Fruit fly (Drosophila melanogaster) whole organism, embryonic: Measurements from ENCODE around the gene Spps.

Experiments
- ATbp ChIP-seq: fragments of 200-800 bp; sonication (Bioruptor generic); optimal IDR thresholded peaks from 2 replicates; lab custom pipeline; 2017; ENCODE audit warnings: missing biosample characterization, mild to moderate bottlenecking, missing genetic modification characterization, missing genetic modification reagents
- Blimp-1 ChIP-seq: fragments of 200-800 bp; sonication (Bioruptor generic); optimal IDR thresholded peaks from 3 replicates; lab custom pipeline; 2018; ENCODE audit warnings: missing biosample characterization, missing genetic modification characterization, mild to moderate bottlenecking, moderate library complexity, missing genetic modification reagents
- CG10321 ChIP-seq: fragments of 200-800 bp; sonication (Bioruptor generic); IDR thresholded peaks from 2 replicates; pipeline ENCODE4 v1.3.6; 2022; ENCODE audit warnings: missing biosample characterization, missing genetic modification characterization
- CG12391 ChIP-seq: fragments of 200-800 bp; sonication (Bioruptor generic); optimal IDR thresholded peaks from 3 replicates; lab custom pipeline; 2018; ENCODE audit warnings: missing biosample characterization, mild to moderate bottlenecking, missing genetic modification characterization, moderate library complexity
- CG13123 ChIP-seq: fragments of 200-800 bp; sonication (Bioruptor generic); optimal IDR thresholded peaks from 2 replicates; lab custom pipeline; 2016; ENCODE audit warnings: missing biosample characterization, missing genetic modification characterization
- CG14014 ChIP-seq: fragments of 200-800 bp; sonication (Bioruptor generic); IDR thresholded peaks from 2 replicates; pipeline ENCODE4 v1.3.6; 2022; ENCODE audit warnings: missing biosample characterization, missing genetic modification characterization
- CG1647 ChIP-seq: fragments of 200-800 bp; sonication (Bioruptor generic); optimal IDR thresholded peaks from 3 replicates; lab custom pipeline; 2016; ENCODE audit warnings: missing biosample characterization, missing genetic modification characterization
- CG16779 ChIP-seq: fragments of 200-800 bp; sonication (Bioruptor generic); IDR thresholded peaks from 2 replicates; pipeline ENCODE4 v1.3.6; 2022; ENCODE audit warnings: missing biosample characterization, missing genetic modification characterization
- CG17568 ChIP-seq: fragments of 200-800 bp; sonication (Bioruptor generic); optimal IDR thresholded peaks from 2 replicates; lab custom pipeline; 2018; ENCODE audit warnings: missing biosample characterization, mild to moderate bottlenecking, missing genetic modification characterization, moderate library complexity
- CG34376 ChIP-seq: fragments of 200-800 bp; sonication (Bioruptor generic); optimal IDR thresholded peaks from 2 replicates; lab custom pipeline; 2018; ENCODE audit warnings: missing biosample characterization, mild to moderate bottlenecking, missing genetic modification characterization
- CG3847 ChIP-seq: fragments of 200-800 bp; sonication (Bioruptor generic); IDR thresholded peaks from 2 replicates; pipeline ENCODE4 v1.3.6; 2022; ENCODE audit warnings: missing biosample characterization, missing genetic modification characterization
- CG4282 ChIP-seq: fragments of 200-800 bp; sonication (Bioruptor generic); optimal IDR thresholded peaks from 2 replicates; lab custom pipeline; 2016; ENCODE audit warnings: missing biosample characterization, missing genetic modification characterization
- CG5180 ChIP-seq: fragments of 200-800 bp; sonication (Bioruptor generic); optimal IDR thresholded peaks from 3 replicates; lab custom pipeline; 2017; ENCODE audit warnings: missing biosample characterization, missing genetic modification characterization, mild to moderate bottlenecking, moderate library complexity, missing genetic modification reagents
- CG5953 ChIP-seq: fragments of 200-800 bp; sonication (Bioruptor generic); IDR thresholded peaks from 2 replicates; pipeline ENCODE4 v1.3.6; 2022; ENCODE audit warnings: missing biosample characterization, missing genetic modification characterization
- CG9876 ChIP-seq: fragments of 200-800 bp; sonication (Bioruptor generic); optimal IDR thresholded peaks from 2 replicates; lab custom pipeline; 2016; ENCODE audit warnings: missing biosample characterization, missing genetic modification characterization
- E2f1 ChIP-seq: fragments of 200-800 bp; sonication (Bioruptor generic); IDR thresholded peaks from 2 replicates; pipeline ENCODE4 v1.3.6; 2022; ENCODE audit warnings: missing biosample characterization, missing genetic modification characterization
- E2f2 ChIP-seq: fragments of 200-800 bp; sonication (Bioruptor generic); IDR thresholded peaks from 2 replicates; pipeline ENCODE4 v1.3.6; 2022; ENCODE audit warnings: missing biosample characterization, missing genetic modification characterization
- Eip74EF ChIP-seq, 2 experiments: fragments of 200-800 bp in 1 of 2; fragments of >200 bp in 1 of 2; sonication (Bioruptor generic) in 1 of 2; optimal IDR thresholded peaks; 2 replicates each; lab custom pipeline; 2017 to 2019; ENCODE audit warnings: missing biosample characterization in 2 of 2, missing genetic modification characterization in 2 of 2, mild to moderate bottlenecking in 1 of 2, moderate library complexity in 1 of 2
- Gsc ChIP-seq: fragments of 200-800 bp; sonication (Bioruptor generic); IDR thresholded peaks from 2 replicates; pipeline ENCODE4 v1.3.6; 2022; ENCODE audit warnings: missing biosample characterization, missing genetic modification characterization
- Hr3 ChIP-seq: fragments of 200-800 bp; sonication (Bioruptor generic); optimal IDR thresholded peaks from 3 replicates; lab custom pipeline; 2016; ENCODE audit warnings: missing biosample characterization, missing genetic modification characterization
- Hr51 ChIP-seq, 2 experiments: fragments of 200-800 bp; sonication (Bioruptor generic); optimal IDR thresholded peaks; 2 replicates in 1 of 2; 3 replicates in 1 of 2; lab custom pipeline; 2016 to 2018; ENCODE audit warnings: missing biosample characterization in 2 of 2, missing genetic modification characterization in 2 of 2, mild to moderate bottlenecking in 1 of 2, moderate library complexity in 1 of 2
- NC2β ChIP-seq: fragments of 200-800 bp; sonication (Bioruptor generic); optimal IDR thresholded peaks from 2 replicates; lab custom pipeline; 2016; ENCODE audit warnings: missing biosample characterization, missing genetic modification characterization
- Poxn ChIP-seq: fragments of 200-800 bp; sonication (Bioruptor generic); IDR thresholded peaks from 2 replicates; pipeline ENCODE4 v1.3.6; 2022; ENCODE audit warnings: missing biosample characterization, missing genetic modification characterization
- Rfx ChIP-seq: fragments of 200-800 bp; sonication (Bioruptor generic); IDR thresholded peaks from 2 replicates; pipeline ENCODE4 v1.3.6; 2022; ENCODE audit warnings: missing biosample characterization, missing genetic modification characterization
- Sox102F ChIP-seq: fragments of 200-800 bp; sonication (Bioruptor generic); optimal IDR thresholded peaks from 2 replicates; lab custom pipeline; 2018; ENCODE audit warnings: missing biosample characterization, mild to moderate bottlenecking, missing genetic modification characterization, moderate library complexity
- Sry-δ ChIP-seq: fragments of 200-800 bp; sonication (Bioruptor generic); optimal IDR thresholded peaks from 2 replicates; lab custom pipeline; 2016; ENCODE audit warnings: missing biosample characterization, missing genetic modification characterization
- Xrp1 ChIP-seq: fragments of 200-800 bp; sonication (Bioruptor generic); IDR thresholded peaks from 2 replicates; pipeline ENCODE4 v1.3.6; 2022; ENCODE audit warnings: missing biosample characterization, missing genetic modification characterization
- cas ChIP-seq: fragments of 200-800 bp; sonication (Bioruptor generic); IDR thresholded peaks from 2 replicates; pipeline ENCODE4 v1.3.6; 2022; ENCODE audit warnings: missing biosample characterization, missing genetic modification characterization
- chinmo ChIP-seq: fragments of 200-800 bp; sonication (Bioruptor generic); IDR thresholded peaks from 4 replicates; pipeline ENCODE4 v1.3.6; 2022; ENCODE audit warnings: missing biosample characterization, missing genetic modification characterization; ENCODE audit not compliant: partially characterized antibody
- ewg ChIP-seq: fragments of 200-800 bp; sonication (Bioruptor generic); optimal IDR thresholded peaks from 3 replicates; lab custom pipeline; 2017; ENCODE audit warnings: mild to moderate bottlenecking, missing biosample characterization, missing genetic modification reagents, missing genetic modification characterization
- gce ChIP-seq: fragments of 200-800 bp; sonication (Bioruptor generic); IDR thresholded peaks from 3 replicates; pipeline ENCODE4 v1.3.6; 2022; ENCODE audit warnings: missing biosample characterization, missing genetic modification characterization
- grn ChIP-seq: fragments of 200-800 bp; sonication (Bioruptor generic); optimal IDR thresholded peaks from 3 replicates; lab custom pipeline; 2017; ENCODE audit warnings: missing biosample characterization, missing genetic modification characterization
- jigr1 ChIP-seq: fragments of 200-800 bp; sonication (Bioruptor generic); IDR thresholded peaks from 3 replicates; pipeline ENCODE4 v1.3.6; 2022; ENCODE audit warnings: missing biosample characterization, missing genetic modification characterization
- kah ChIP-seq: fragments of 200-800 bp; sonication (Bioruptor generic); optimal IDR thresholded peaks from 2 replicates; lab custom pipeline; 2018; ENCODE audit warnings: missing biosample characterization, mild to moderate bottlenecking, missing genetic modification characterization
- kni ChIP-seq: fragments of 200-800 bp; sonication (Bioruptor generic); optimal IDR thresholded peaks from 3 replicates; lab custom pipeline; 2017; ENCODE audit warnings: mild to moderate bottlenecking, missing biosample characterization, missing genetic modification reagents, missing genetic modification characterization
- lola ChIP-seq, 3 experiments: fragments of >200 bp in 2 of 3; fragments of 200-800 bp in 1 of 3; sonication (Bioruptor generic) in 1 of 3; optimal IDR thresholded peaks; 2 replicates each; lab custom pipeline; 2017 to 2019; ENCODE audit warnings: missing biosample characterization in 3 of 3, missing genetic modification characterization in 3 of 3, mild to moderate bottlenecking in 1 of 3, moderate library complexity in 1 of 3
- mam ChIP-seq: fragments of 200-800 bp; sonication (Bioruptor generic); optimal IDR thresholded peaks from 3 replicates; lab custom pipeline; 2016; ENCODE audit warnings: missing biosample characterization, missing genetic modification characterization
- oc ChIP-seq: fragments of 200-800 bp; sonication (Bioruptor generic); optimal IDR thresholded peaks from 2 replicates; lab custom pipeline; 2018; ENCODE audit warnings: missing biosample characterization, mild to moderate bottlenecking, missing genetic modification characterization, moderate library complexity
- otp ChIP-seq: fragments of 200-800 bp; sonication (Bioruptor generic); IDR thresholded peaks from 3 replicates; pipeline ENCODE4, ENCODE4 v1.3.6; 2022; ENCODE audit warnings: missing biosample characterization, missing genetic modification characterization
- prd ChIP-seq, 3 experiments: fragments of >200 bp in 2 of 3; fragments of 200-800 bp in 1 of 3; sonication (Bioruptor generic) in 1 of 3; optimal IDR thresholded peaks in 2 of 3; IDR thresholded peaks in 1 of 3; 2 replicates in 2 of 3; 3 replicates in 1 of 3; pipeline versions ENCODE4 v1.3.6 to Lab custom; 2017 to 2022; ENCODE audit warnings: missing biosample characterization in 1 of 3, missing genetic modification characterization in 1 of 3
- sc ChIP-seq, 3 experiments: fragments of >200 bp in 2 of 3; fragments of 200-800 bp in 1 of 3; sonication (Bioruptor generic) in 1 of 3; optimal IDR thresholded peaks; 2 replicates in 2 of 3; 3 replicates in 1 of 3; lab custom pipeline; 2017; ENCODE audit warnings: mild to moderate bottlenecking in 1 of 3, missing biosample characterization in 1 of 3, missing genetic modification characterization in 1 of 3, missing genetic modification reagents in 1 of 3
- slou ChIP-seq: fragments of 200-800 bp; sonication (Bioruptor generic); optimal IDR thresholded peaks from 3 replicates; lab custom pipeline; 2016; ENCODE audit warnings: missing biosample characterization, missing genetic modification characterization
- sqz ChIP-seq: fragments of 200-800 bp; sonication (Bioruptor generic); optimal IDR thresholded peaks from 3 replicates; lab custom pipeline; 2018; ENCODE audit warnings: missing biosample characterization, mild to moderate bottlenecking, missing genetic modification characterization
- sr ChIP-seq: fragments of 200-800 bp; sonication (Bioruptor generic); IDR thresholded peaks from 3 replicates; pipeline ENCODE4 v1.3.6; 2022; ENCODE audit warnings: missing biosample characterization, missing genetic modification characterization
- sug ChIP-seq: fragments of 200-800 bp; optimal IDR thresholded peaks from 2 replicates; lab custom pipeline; 2019; ENCODE audit warnings: missing biosample characterization, mild to moderate bottlenecking, missing genetic modification characterization, moderate library complexity
- trh ChIP-seq: fragments of 200-800 bp; sonication (Bioruptor generic); optimal IDR thresholded peaks from 2 replicates; lab custom pipeline; 2016; ENCODE audit warnings: missing biosample characterization, missing genetic modification characterization
- vvl ChIP-seq: fragments of 200-800 bp; sonication (Bioruptor generic); IDR thresholded peaks from 2 replicates; pipeline ENCODE4 v1.3.6; 2022; ENCODE audit warnings: missing biosample characterization, missing genetic modification characterization
- zfh1 ChIP-seq: fragments of 200-800 bp; sonication (Bioruptor generic); IDR thresholded peaks from 3 replicates; pipeline ENCODE4 v1.3.6; 2022; ENCODE audit warnings: missing biosample characterization, missing genetic modification characterization

The Spps gene

DNA sequence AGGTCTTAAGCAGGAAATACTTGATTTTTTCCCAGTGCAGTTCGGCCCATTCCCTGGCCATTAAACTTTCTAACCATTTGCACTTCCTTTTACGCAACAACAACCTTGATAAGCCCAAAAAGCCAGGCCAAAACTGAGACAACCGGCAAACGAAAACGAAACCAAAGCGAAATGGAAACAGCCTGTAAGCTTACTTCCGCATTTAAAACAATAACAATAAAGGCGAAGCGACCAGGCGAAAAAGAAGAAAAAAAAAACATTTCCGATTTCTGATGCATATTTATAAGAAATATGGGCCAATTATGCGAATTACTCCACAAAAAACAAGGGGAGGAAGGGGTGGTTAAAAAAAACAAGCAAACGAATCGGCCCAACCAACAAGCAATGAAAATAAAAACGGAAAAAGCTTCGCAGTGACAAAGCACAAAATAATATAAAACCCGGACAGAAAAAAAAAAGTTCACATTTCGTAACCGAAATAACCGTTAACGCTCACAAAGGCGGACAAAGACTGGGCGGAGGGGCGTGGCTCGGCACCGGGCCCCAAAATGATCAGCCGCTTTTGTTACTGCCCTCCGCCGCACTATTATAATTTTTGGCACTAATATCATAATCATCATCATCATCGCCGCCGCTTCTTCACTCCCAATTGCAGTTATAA is 21.4 kb downstream of the Spps start:
- TF ChIP-seq Blimp-1 (GFP tag; lab: Kevin White, UChicago) = peak; percentile 56
- TF ChIP-seq vvl (GFP tag; lab: Robert Waterston, UW) = peak; percentile 44; the same call in 1 of the 2 replicates
- no peak for TF ChIP-seq lola (GFP tag; optimal IDR thresholded peaks at IDR 0.05; lab: Kevin White, UChicago)
- no peak for TF ChIP-seq kah (GFP tag; lab: Kevin White, UChicago)
- no peak for TF ChIP-seq CG16779 (GFP tag; lab: Robert Waterston, UW)
- no peak for TF ChIP-seq gce
- no peak for TF ChIP-seq CG9876 (GFP tag; lab: Kevin White, UChicago)
- peak; percentile 82; the same call in 2 of the 4 replicates for TF ChIP-seq chinmo (GFP tag; lab: Robert Waterston, UW)
- peak in 1 of 2 experiments; percentile 83 for TF ChIP-seq Eip74EF (GFP tag; optimal IDR thresholded peaks at IDR 0.05; lab: Kevin White, UChicago)
- TF ChIP-seq mam (GFP tag; lab: Kevin White, UChicago) = no peak
- no peak for TF ChIP-seq CG5953 (GFP tag; lab: Robert Waterston, UW)
- TF ChIP-seq sr (GFP tag; lab: Robert Waterston, UW) = no peak
- peak; percentile 67 for TF ChIP-seq sqz (GFP tag; lab: Kevin White, UChicago)

DNA sequence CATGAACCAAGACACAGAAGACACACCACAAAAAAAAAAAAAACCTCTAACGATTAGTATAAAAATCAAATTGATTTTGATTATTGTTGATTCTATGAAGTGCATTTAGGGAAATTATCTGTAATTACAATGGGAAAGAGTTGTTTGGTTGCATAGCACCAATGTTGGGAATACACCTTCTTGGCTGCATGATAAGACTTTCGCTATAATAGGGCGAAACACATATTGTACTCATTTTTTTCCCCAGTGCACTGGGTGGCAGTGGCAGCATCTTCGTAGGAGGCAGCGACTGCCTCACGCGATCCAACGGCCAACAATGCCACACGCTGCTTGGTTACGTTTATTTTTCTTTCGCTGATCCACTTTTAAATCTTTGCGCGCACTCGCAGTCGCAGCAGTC is 22.7 kb downstream of the Spps start:
- 0 out of 3 replicates have a peak, but pooled peaks have one; percentile 7 for TF ChIP-seq zfh1
- no peak for TF ChIP-seq otp
- no peak for TF ChIP-seq sug (tag; lab: Kevin White, UChicago)
- no peak for TF ChIP-seq Rfx
- TF ChIP-seq Sox102F (GFP tag; lab: Kevin White, UChicago) = peak; percentile 9
- TF ChIP-seq trh = no peak
- TF ChIP-seq Poxn (GFP tag; lab: Robert Waterston, UW) = no peak
- TF ChIP-seq Sry-δ = no peak
- peak; percentile 7 for TF ChIP-seq ATbp
- no peak for TF ChIP-seq CG1647 (GFP tag; lab: Kevin White, UChicago)
- TF ChIP-seq grn (GFP tag; lab: Kevin White, UChicago) = no peak
- no peak for TF ChIP-seq CG3847 (GFP tag; lab: Robert Waterston, UW)
- TF ChIP-seq kni (GFP tag; lab: Kevin White, UChicago) = no peak
- TF ChIP-seq CG10321 (GFP tag; lab: Robert Waterston, UW) = no peak
- no peak for TF ChIP-seq CG13123 (GFP tag; lab: Kevin White, UChicago)
- no peak for TF ChIP-seq CG17568 (GFP tag; lab: Kevin White, UChicago)
- no peak for TF ChIP-seq prd (optimal IDR thresholded peaks at IDR 0.05; lab: Kevin White, UChicago)
- TF ChIP-seq prd (GFP tag; IDR thresholded peaks at IDR 0.05; lab: Robert Waterston, UW) = 0 out of 3 replicates have a peak, but pooled peaks have one; percentile 16
- no peak for TF ChIP-seq Hr3 (GFP tag; lab: Kevin White, UChicago)
- TF ChIP-seq E2f1 = no peak
- TF ChIP-seq CG5180 = no peak
- TF ChIP-seq sc (optimal IDR thresholded peaks at IDR 0.05; lab: Kevin White, UChicago) = no peak
- no peak for TF ChIP-seq sc (GFP tag; optimal IDR thresholded peaks at IDR 0.05; lab: Kevin White, UChicago)
- no peak for TF ChIP-seq ewg (GFP tag; lab: Kevin White, UChicago)
- no peak for TF ChIP-seq Gsc (GFP tag; lab: Robert Waterston, UW)

- TF ChIP-seq CG14014 (GFP tag; lab: Robert Waterston, UW) (no peak), slou (GFP tag; lab: Kevin White, UChicago) (no peak), E2f2 (GFP tag; lab: Robert Waterston, UW) (peak; percentile 15; the same call in 1 of the 2 replicates), Hr51 (GFP tag; optimal IDR thresholded peaks at IDR 0.05; lab: Kevin White, UChicago) (peak in 1 of 2 experiments; percentile 65), CG34376 (GFP tag; lab: Kevin White, UChicago) (no peak), NC2β (GFP tag; lab: Kevin White, UChicago) (no peak), CG4282 (GFP tag; lab: Kevin White, UChicago) (no peak), cas (no peak), CG12391 (tag; lab: Kevin White, UChicago) (peak; percentile 23), jigr1 (GFP tag; lab: Robert Waterston, UW) (no peak), Xrp1 (GFP tag; lab: Robert Waterston, UW) (peak; percentile 53; the same call in 1 of the 2 replicates), Hr3 (GFP tag; lab: Kevin White, UChicago) (peak; percentile 16), oc (tag; lab: Kevin White, UChicago) (peak; percentile 33)
Observed at dm6 chr3R:24203426-24203825, 23.3 kb downstream of the Spps start.
